Fruit fly (Drosophila melanogaster): ENCODE results near the gene kirre.

DNA sequence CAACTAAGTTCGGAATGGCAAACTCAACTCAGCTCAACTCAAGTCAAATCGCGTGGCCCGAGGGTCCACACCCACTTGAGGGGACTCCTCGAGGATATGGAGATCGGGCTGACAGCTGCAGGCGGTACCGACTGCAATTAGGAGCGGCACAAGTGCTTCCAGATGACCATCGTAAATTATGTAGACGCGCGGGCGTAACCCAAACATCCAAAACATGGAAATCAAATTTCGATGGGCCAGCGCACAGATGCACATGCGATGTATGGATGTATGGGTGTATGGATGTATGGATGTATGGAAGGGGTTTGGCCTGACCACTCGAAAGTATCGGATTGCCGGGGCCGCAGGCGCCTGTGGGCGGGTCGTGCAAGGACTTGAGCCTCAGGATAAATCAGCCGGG lies 342.2 kb downstream of the kirre start:
- TF ChIP-seq Sox14 (GFP tag; optimal IDR thresholded peaks at IDR 0.05) (no peak), dsx (GFP tag; optimal IDR thresholded peaks at IDR 0.05; ENCODE audit: poor library complexity, severe bottlenecking) (no peak), CG11902 (GFP tag; optimal IDR thresholded peaks at IDR 0.05) (no peak), CG3032 (tag; optimal IDR thresholded peaks at IDR 0.05) (no peak), CG6163 (GFP tag; IDR thresholded peaks at IDR 0.05) (no peak), CG7368 (GFP tag; optimal IDR thresholded peaks at IDR 0.05) (no peak), Ets21C (GFP tag; optimal IDR thresholded peaks at IDR 0.05) (no peak), CG8632 (GFP tag; optimal IDR thresholded peaks at IDR 0.05) (no peak), pdm3 (GFP tag; optimal IDR thresholded peaks at IDR 0.05) (no peak)

Data from whole organism, prepupa.